Worm (Caenorhabditis elegans) whole organism, L1 larva: Measurements from ENCODE around the gene C24H10.2.

Source experiments
- F16B12.6 ChIP-seq: fragments of 150-350 bp; optimal IDR thresholded peaks from 2 replicates; lab custom pipeline; 2014; ENCODE audit warnings: missing biosample characterization, missing genetic modification characterization
- Y116A8C.19 ChIP-seq: sonication (generic microtip); optimal IDR thresholded peaks from 2 replicates; lab custom pipeline; 2016; ENCODE audit warnings: missing compliant biosample characterization, missing genetic modification characterization, borderline replicate concordance
- aha-1 ChIP-seq: fragments of 150-350 bp; optimal IDR thresholded peaks from 2 replicates; lab custom pipeline; 2014; ENCODE audit warnings: missing biosample characterization, missing genetic modification characterization
- ama-1 ChIP-seq: fragments of 150-350 bp; optimal IDR thresholded peaks from 2 replicates; lab custom pipeline; 2014
- blmp-1 ChIP-seq: fragments of 150-350 bp; optimal IDR thresholded peaks from 2 replicates; lab custom pipeline; 2014; ENCODE audit warnings: missing biosample characterization, missing genetic modification characterization
- ceh-8 ChIP-seq: fragments of 200-800 bp; sonication (Bioruptor generic); optimal IDR thresholded peaks from 2 replicates; lab custom pipeline; 2018; ENCODE audit warnings: mild to moderate bottlenecking, missing genetic modification characterization, moderate library complexity, missing compliant biosample characterization
- ceh-88 ChIP-seq: fragments of 200-800 bp; sonication (Bioruptor generic); IDR thresholded peaks from 2 replicates; pipeline ENCODE4 v1.3.6; 2022; ENCODE audit warnings: missing genetic modification characterization, missing compliant biosample characterization
- ces-1 ChIP-seq: fragments of 150-350 bp; optimal IDR thresholded peaks from 2 replicates; lab custom pipeline; 2014; ENCODE audit warnings: missing biosample characterization, missing genetic modification reagents, missing genetic modification characterization
- efl-3 ChIP-seq: fragments of 200-800 bp; sonication (Bioruptor generic); optimal IDR thresholded peaks from 2 replicates; lab custom pipeline; 2018; ENCODE audit warnings: mild to moderate bottlenecking, missing genetic modification characterization, missing compliant biosample characterization
- egl-13 ChIP-seq: sonication (generic microtip); optimal IDR thresholded peaks from 2 replicates; lab custom pipeline; 2016; ENCODE audit warnings: missing genotype, missing genetic modification reagents, missing genetic modification characterization, missing compliant biosample characterization
- egl-27 ChIP-seq, 2 experiments: fragments of 150-350 bp in 1 of 2; sonication (generic microtip); optimal IDR thresholded peaks; 3 replicates each; lab custom pipeline; 2017 to 2018; ENCODE audit warnings: missing biosample characterization in 2 of 2, missing genetic modification characterization in 2 of 2, missing genetic modification reagents in 2 of 2
- elt-2 ChIP-seq: sonication (generic microtip); optimal IDR thresholded peaks from 2 replicates; lab custom pipeline; 2016; ENCODE audit warnings: missing genetic modification characterization, mild to moderate bottlenecking, inconsistent platforms, missing compliant biosample characterization, missing genetic modification reagents
- fkh-10 ChIP-seq: sonication (generic microtip); optimal IDR thresholded peaks from 2 replicates; lab custom pipeline; 2017; ENCODE audit warnings: missing biosample characterization, missing genetic modification reagents, missing genetic modification characterization
- fkh-4 ChIP-seq: sonication (generic microtip); optimal IDR thresholded peaks from 2 replicates; lab custom pipeline; 2016; ENCODE audit warnings: missing compliant biosample characterization, missing genetic modification characterization, borderline replicate concordance
- hlh-4 ChIP-seq: sonication (generic microtip); optimal IDR thresholded peaks from 2 replicates; lab custom pipeline; 2016; ENCODE audit warnings: mild to moderate bottlenecking, missing genetic modification characterization, missing compliant biosample characterization
- irx-1 ChIP-seq: sonication (generic microtip); optimal IDR thresholded peaks from 2 replicates; lab custom pipeline; 2016; ENCODE audit warnings: missing genetic modification characterization, missing compliant biosample characterization
- jun-1 ChIP-seq: fragments of 150-350 bp; optimal IDR thresholded peaks from 2 replicates; lab custom pipeline; 2014; ENCODE audit warnings: missing biosample characterization, missing genetic modification reagents, missing genetic modification characterization
- lin-14 ChIP-seq: fragments of 200-800 bp; sonication (Bioruptor generic); optimal IDR thresholded peaks from 2 replicates; lab custom pipeline; 2018; ENCODE audit warnings: mild to moderate bottlenecking, missing genetic modification characterization, moderate library complexity, missing compliant biosample characterization
- lin-15B ChIP-seq: fragments of 150-350 bp; sonication (generic microtip); optimal IDR thresholded peaks from 3 replicates; lab custom pipeline; 2014; ENCODE audit warnings: missing biosample characterization, missing genetic modification characterization
- lin-35 ChIP-seq, 2 experiments: fragments of 150-350 bp; optimal IDR thresholded peaks; 2 replicates each; lab custom pipeline; 2014; ENCODE audit warnings: missing biosample characterization in 2 of 2, missing genetic modification characterization in 2 of 2, missing genetic modification reagents in 2 of 2
- lin-39 ChIP-seq: fragments of 150-350 bp; optimal IDR thresholded peaks from 2 replicates; lab custom pipeline; 2014; ENCODE audit warnings: missing biosample characterization, missing genetic modification reagents, missing genetic modification characterization
- lir-3 ChIP-seq: sonication (generic microtip); optimal IDR thresholded peaks from 2 replicates; lab custom pipeline; 2016; ENCODE audit warnings: mild to moderate bottlenecking, missing genetic modification characterization, moderate library complexity, missing compliant biosample characterization; ENCODE audit not compliant: poor library complexity
- mef-2 ChIP-seq: fragments of 150-350 bp; optimal IDR thresholded peaks from 2 replicates; lab custom pipeline; 2014; ENCODE audit warnings: missing biosample characterization, missing genetic modification characterization
- nhr-12 ChIP-seq: sonication (generic microtip); optimal IDR thresholded peaks from 2 replicates; lab custom pipeline; 2017; ENCODE audit warnings: missing biosample characterization, missing genetic modification characterization
- nhr-19 ChIP-seq: fragments of 200-800 bp; sonication (Bioruptor generic); conservative IDR thresholded peaks from 2 replicates; pipeline ENCODE4 v1.3.6; 2022; ENCODE audit warnings: missing genetic modification characterization, missing compliant biosample characterization
- nhr-20 ChIP-seq: sonication (generic microtip); optimal IDR thresholded peaks from 2 replicates; lab custom pipeline; 2016; ENCODE audit warnings: mild to moderate bottlenecking, missing genetic modification characterization, missing compliant biosample characterization
- nhr-237 ChIP-seq: fragments of 150-350 bp; optimal IDR thresholded peaks from 2 replicates; lab custom pipeline; 2014; ENCODE audit warnings: missing biosample characterization, missing genetic modification characterization
- nhr-28 ChIP-seq: fragments of 150-350 bp; optimal IDR thresholded peaks from 2 replicates; lab custom pipeline; 2014; ENCODE audit warnings: missing biosample characterization, missing genetic modification characterization
- nhr-47 ChIP-seq: sonication (generic microtip); optimal IDR thresholded peaks from 2 replicates; lab custom pipeline; 2016; ENCODE audit warnings: mild to moderate bottlenecking, missing genetic modification characterization, moderate library complexity, missing compliant biosample characterization
- nhr-77 ChIP-seq: fragments of 150-350 bp; optimal IDR thresholded peaks from 2 replicates; lab custom pipeline; 2014; ENCODE audit warnings: missing biosample characterization, missing genetic modification characterization
- nhr-85 ChIP-seq: sonication (generic microtip); peaks from one replicate; lab custom pipeline; 2016; ENCODE audit warnings: missing genetic modification characterization, inconsistent platforms, missing compliant biosample characterization
- skn-1 ChIP-seq: fragments of 150-350 bp; optimal IDR thresholded peaks from 2 replicates; lab custom pipeline; 2014; ENCODE audit warnings: missing biosample characterization, missing genetic modification characterization
- snu-23 ChIP-seq: sonication (generic microtip); optimal IDR thresholded peaks from 2 replicates; lab custom pipeline; 2016; ENCODE audit warnings: missing genetic modification characterization, missing compliant biosample characterization
- sox-4 ChIP-seq: sonication (generic microtip); optimal IDR thresholded peaks from 2 replicates; lab custom pipeline; 2016; ENCODE audit warnings: missing genetic modification characterization, missing compliant biosample characterization
- sptf-1 ChIP-seq: fragments of 150-350 bp; optimal IDR thresholded peaks from 2 replicates; lab custom pipeline; 2014; ENCODE audit warnings: missing biosample characterization, missing genetic modification characterization
- sup-37 ChIP-seq: fragments of 200-800 bp; sonication (Bioruptor generic); optimal IDR thresholded peaks from 2 replicates; lab custom pipeline; 2018; ENCODE audit warnings: mild to moderate bottlenecking, missing genetic modification characterization, missing compliant biosample characterization
- unc-62 ChIP-seq: fragments of 150-350 bp; optimal IDR thresholded peaks from 2 replicates; lab custom pipeline; 2014; ENCODE audit warnings: missing biosample characterization, missing genetic modification reagents, missing genetic modification characterization
- unc-86 ChIP-seq: sonication (generic microtip); optimal IDR thresholded peaks from 2 replicates; lab custom pipeline; 2016; ENCODE audit warnings: missing genetic modification characterization, missing compliant biosample characterization
- xbp-1 ChIP-seq: sonication (generic microtip); optimal IDR thresholded peaks from 2 replicates; lab custom pipeline; 2016; ENCODE audit warnings: missing genetic modification characterization, missing compliant biosample characterization
- ztf-11 ChIP-seq, 2 experiments: sonication (generic microtip); optimal IDR thresholded peaks; 2 replicates each; lab custom pipeline; 2016 to 2017; ENCODE audit warnings: missing genetic modification characterization in 2 of 2, missing biosample characterization in 1 of 2, missing compliant biosample characterization in 1 of 2
- ztf-4 ChIP-seq: fragments of 150-350 bp; optimal IDR thresholded peaks from 2 replicates; lab custom pipeline; 2014; ENCODE audit warnings: missing biosample characterization, missing genetic modification characterization

C24H10.2 gene

DNA sequence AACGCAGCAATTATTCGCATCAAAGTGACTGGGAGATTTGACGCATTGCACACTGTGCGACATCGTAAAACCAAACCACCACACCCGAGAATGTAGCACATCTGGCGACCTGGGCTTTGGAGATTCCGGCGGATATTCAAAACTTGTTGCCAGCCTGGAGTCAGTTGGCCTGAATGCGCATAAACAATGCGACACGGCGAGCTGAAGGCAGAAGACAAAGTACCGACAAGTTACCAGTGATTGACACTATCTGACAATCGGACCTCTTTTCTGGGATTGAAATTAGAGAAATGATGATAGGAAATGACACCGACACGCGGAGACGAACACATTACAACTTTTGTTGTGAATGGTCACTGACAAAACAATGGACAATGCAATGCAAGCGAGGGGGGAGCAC lies 25.6 kb upstream of the C24H10.2 start:
- TF ChIP-seq ama-1 (lab: Kevin White, UChicago), result no peak
- TF ChIP-seq lin-15B (tag; lab: Kevin White, UChicago), result no peak
- TF ChIP-seq F16B12.6 (tag; lab: Kevin White, UChicago), result no peak
- no peak for TF ChIP-seq nhr-47 (tag; lab: Kevin White, UChicago)
- no peak for TF ChIP-seq Y116A8C.19 (tag; lab: Kevin White, UChicago)
- TF ChIP-seq nhr-20 (tag; lab: Kevin White, UChicago), result no peak
- TF ChIP-seq nhr-19 (GFP tag; lab: Robert Waterston, UW), result no peak
- TF ChIP-seq ceh-88 (GFP tag; lab: Robert Waterston, UW), result no peak
- no peak for TF ChIP-seq nhr-85
- no peak for TF ChIP-seq xbp-1 (tag; lab: Kevin White, UChicago)
- no peak for TF ChIP-seq nhr-237 (tag; lab: Kevin White, UChicago)
- no peak for TF ChIP-seq lin-39
- TF ChIP-seq, all 84 proteins: peak for 0

DNA sequence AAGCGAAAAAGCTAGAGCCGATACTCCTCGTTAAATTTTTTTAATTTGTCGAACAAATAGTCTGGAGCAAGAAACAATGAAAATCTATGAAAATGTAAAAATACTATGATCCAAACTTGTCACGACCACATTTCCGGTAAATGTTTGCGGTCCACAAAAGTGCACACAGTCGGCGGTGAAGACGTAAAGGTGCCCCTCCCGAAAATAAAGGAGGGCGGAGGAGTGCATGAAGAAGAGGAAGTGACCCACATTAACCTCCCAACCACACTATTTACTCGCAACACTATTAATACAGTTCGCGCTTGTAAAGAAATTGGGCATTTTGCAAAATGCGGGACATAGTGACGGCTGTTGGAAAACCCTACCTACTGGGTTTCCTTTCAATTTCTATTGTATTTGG lies 24.4 kb upstream of the C24H10.2 start:
- TF ChIP-seq lir-3 (tag; lab: Kevin White, UChicago), result no peak
- no peak for TF ChIP-seq lin-39
- TF ChIP-seq egl-27 (tag; optimal IDR thresholded peaks at IDR 0.05; lab: Kevin White, UChicago), result no peak
- no peak for TF ChIP-seq lin-14 (GFP tag; lab: Kevin White, UChicago)
- TF ChIP-seq efl-3 (GFP tag; lab: Kevin White, UChicago), result no peak
- no peak for TF ChIP-seq jun-1
- TF ChIP-seq snu-23 (GFP tag; lab: Kevin White, UChicago), result no peak
- TF ChIP-seq hlh-4, result no peak
- no peak for TF ChIP-seq lin-15B (tag; lab: Kevin White, UChicago)
- TF ChIP-seq egl-13 (tag; lab: Kevin White, UChicago), result no peak
- TF ChIP-seq sox-4 (tag; lab: Kevin White, UChicago), result no peak
- TF ChIP-seq unc-86 (tag; lab: Kevin White, UChicago), result no peak
- TF ChIP-seq nhr-28 (tag; lab: Kevin White, UChicago), result no peak
- no peak for TF ChIP-seq skn-1 (tag; lab: Kevin White, UChicago)

DNA sequence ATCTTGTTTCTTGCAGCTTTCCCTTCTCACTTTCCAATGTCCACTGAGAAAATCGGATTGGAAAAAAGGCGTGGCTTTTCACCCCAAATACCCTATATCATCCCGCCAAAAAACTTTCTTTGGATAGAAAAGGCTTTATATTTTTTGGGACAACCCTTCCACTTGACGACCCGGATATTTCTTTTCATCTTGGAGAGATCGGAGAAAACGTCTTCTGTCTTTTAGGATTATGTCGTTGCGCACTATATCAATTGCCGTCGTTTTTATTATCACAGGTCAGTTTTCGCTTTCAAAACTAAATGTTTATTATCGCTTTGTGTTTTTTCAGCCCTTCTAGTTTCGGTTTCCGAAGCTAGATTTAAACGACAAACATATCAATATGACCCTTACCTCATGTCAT lies 20.5 kb upstream of the C24H10.2 start, which contains the start of gene Y64H9A.2:
Gene Y64H9A.2, plus strand, starts transcription at position 90 of the 400 bp plus-strand sequence.
- TF ChIP-seq blmp-1 (peak; percentile 91), irx-1 (tag; lab: Kevin White, UChicago) (no peak), nhr-237 (tag; lab: Kevin White, UChicago) (no peak), nhr-85 (no peak)

DNA sequence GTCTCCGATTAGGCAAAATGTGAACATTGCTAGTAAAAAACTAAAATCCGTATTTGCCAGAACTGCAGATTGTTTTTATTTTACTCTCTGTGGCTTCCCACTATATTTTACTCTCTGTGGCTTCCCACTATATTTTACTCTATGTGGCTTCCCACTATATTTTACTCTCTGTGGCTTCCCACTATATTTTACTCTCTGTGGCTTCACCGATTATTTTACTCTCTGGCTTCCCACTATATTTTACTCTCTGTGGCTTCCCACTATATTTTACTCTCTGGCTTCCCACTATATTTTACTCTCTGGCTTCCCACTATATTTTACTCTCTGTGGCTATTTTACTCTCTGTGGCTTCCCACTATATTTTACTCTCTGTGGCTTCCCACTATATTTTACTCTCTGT lies 8.2 kb upstream of the C24H10.2 start:
- TF ChIP-seq ztf-11 (tag; optimal IDR thresholded peaks at IDR 0.05; lab: Kevin White, UChicago) (peak in 1 of 2 experiments; percentile 21), ceh-8 (peak; percentile 81)

DNA sequence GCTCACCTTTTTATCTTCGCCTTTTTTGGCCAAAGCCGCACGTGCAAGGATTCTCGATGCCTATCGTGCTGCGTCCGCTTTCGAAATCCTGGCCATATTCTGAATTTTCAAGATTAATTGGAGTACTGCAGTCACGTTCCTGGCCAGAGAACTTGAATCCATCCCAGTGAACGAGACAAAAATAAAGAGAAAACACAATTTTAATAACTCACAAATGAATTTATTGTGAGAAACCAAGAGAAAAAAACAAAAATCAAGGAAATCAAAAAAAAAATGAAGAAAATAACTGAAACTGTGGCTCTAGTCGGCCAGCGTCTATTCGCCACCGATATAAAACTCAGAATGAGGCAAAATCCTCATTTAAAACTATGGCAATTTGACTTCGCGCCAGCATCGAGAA lies 5.2 kb upstream of the C24H10.2 start, which contains the start of gene C24H10.4:
Gene C24H10.4, minus strand, starts transcription at position 101 of the 400 bp plus-strand sequence.
- no peak for TF ChIP-seq jun-1
- TF ChIP-seq fkh-4 (tag; lab: Kevin White, UChicago), result no peak
- TF ChIP-seq ztf-4, result no peak
- no peak for TF ChIP-seq nhr-28 (tag; lab: Kevin White, UChicago)
- no peak for TF ChIP-seq lin-35 (GFP tag; optimal IDR thresholded peaks at IDR 0.05; lab: Kevin White, UChicago)
- no peak for TF ChIP-seq elt-2 (tag; lab: Kevin White, UChicago)
- no peak for TF ChIP-seq fkh-10 (GFP tag; lab: Kevin White, UChicago)
- TF ChIP-seq nhr-77, result no peak
- TF ChIP-seq aha-1, result no peak
- no peak for TF ChIP-seq nhr-12 (tag; lab: Kevin White, UChicago)
- TF ChIP-seq Y116A8C.19 (tag; lab: Kevin White, UChicago), result no peak
- TF ChIP-seq ces-1 (GFP tag; lab: Kevin White, UChicago), result no peak
- no peak for TF ChIP-seq F16B12.6 (tag; lab: Kevin White, UChicago)
- no peak for TF ChIP-seq unc-62 (GFP tag; lab: Kevin White, UChicago)
- no peak for TF ChIP-seq sptf-1 (tag; lab: Kevin White, UChicago)
- TF ChIP-seq snu-23 (GFP tag; lab: Kevin White, UChicago), result no peak
- no peak for TF ChIP-seq sup-37
- TF ChIP-seq lin-39, result no peak
- TF ChIP-seq mef-2 (tag; lab: Kevin White, UChicago), result no peak
